Fruit fly (Drosophila melanogaster) whole organism, embryonic: ENCODE data around the gene Ir67c.

ENCODE experiments used
- Atf6 ChIP-seq: fragments of 200-800 bp; sonication (Bioruptor generic); IDR thresholded peaks from 2 replicates; pipeline ENCODE4 v1.3.6; 2022; ENCODE audit warnings: missing biosample characterization, missing genetic modification characterization
- Awh ChIP-seq: fragments of 200-800 bp; sonication (Bioruptor generic); IDR thresholded peaks from 2 replicates; pipeline ENCODE4, ENCODE4 v1.3.6; 2022; ENCODE audit warnings: missing biosample characterization, missing genetic modification characterization
- CG11093 ChIP-seq: fragments of 200-800 bp; sonication (Bioruptor generic); IDR thresholded peaks from 3 replicates; pipeline ENCODE4 v1.3.6; 2022; ENCODE audit warnings: missing biosample characterization, missing genetic modification characterization
- CG12071 ChIP-seq: fragments of 200-800 bp; sonication (Bioruptor generic); optimal IDR thresholded peaks from 3 replicates; lab custom pipeline; 2018; ENCODE audit warnings: missing biosample characterization, mild to moderate bottlenecking, missing genetic modification characterization
- CG12769 ChIP-seq: fragments of 200-800 bp; sonication (Bioruptor generic); optimal IDR thresholded peaks from 2 replicates; lab custom pipeline; 2019; ENCODE audit warnings: missing biosample characterization, mild to moderate bottlenecking, missing genetic modification characterization, moderate library complexity
- CG12942 ChIP-seq: fragments of 200-800 bp; sonication (Bioruptor generic); optimal IDR thresholded peaks from 3 replicates; lab custom pipeline; 2016; ENCODE audit warnings: missing biosample characterization, missing genetic modification characterization
- CG13424 ChIP-seq: fragments of 200-800 bp; sonication (Bioruptor generic); optimal IDR thresholded peaks from 2 replicates; lab custom pipeline; 2019; ENCODE audit warnings: missing biosample characterization, mild to moderate bottlenecking, missing genetic modification characterization, moderate library complexity
- CG14667 ChIP-seq: fragments of 200-800 bp; sonication (Bioruptor generic); IDR thresholded peaks from 2 replicates; pipeline ENCODE4 v1.3.6; 2022; ENCODE audit warnings: missing biosample characterization, missing genetic modification characterization
- CG15514 ChIP-seq: fragments of 200-800 bp; sonication (Bioruptor generic); optimal IDR thresholded peaks from 3 replicates; lab custom pipeline; 2017; ENCODE audit warnings: missing biosample characterization, missing genetic modification characterization, mild to moderate bottlenecking, moderate library complexity, missing genetic modification reagents
- CG17359 ChIP-seq: fragments of 200-800 bp; sonication (Bioruptor generic); optimal IDR thresholded peaks from 3 replicates; lab custom pipeline; 2018; ENCODE audit warnings: missing biosample characterization, mild to moderate bottlenecking, missing genetic modification characterization, moderate library complexity
- CG18262 ChIP-seq: fragments of 200-800 bp; optimal IDR thresholded peaks from 3 replicates; lab custom pipeline; 2019; ENCODE audit warnings: missing biosample characterization, mild to moderate bottlenecking, missing genetic modification characterization, moderate library complexity
- CG18619 ChIP-seq: fragments of 200-800 bp; sonication (Bioruptor generic); optimal IDR thresholded peaks from 3 replicates; lab custom pipeline; 2017; ENCODE audit warnings: missing biosample characterization, mild to moderate bottlenecking, missing genetic modification characterization
- CG2116 ChIP-seq: fragments of 200-800 bp; sonication (Bioruptor generic); optimal IDR thresholded peaks from 3 replicates; lab custom pipeline; 2018; ENCODE audit warnings: missing biosample characterization, mild to moderate bottlenecking, missing genetic modification characterization
- CG31224 ChIP-seq: fragments of 200-800 bp; sonication (Bioruptor generic); IDR thresholded peaks from 2 replicates; pipeline ENCODE4 v1.3.6; 2022; ENCODE audit warnings: missing biosample characterization, missing genetic modification characterization
- CG31365 ChIP-seq: fragments of 200-800 bp; sonication (Bioruptor generic); optimal IDR thresholded peaks from 2 replicates; lab custom pipeline; 2018; ENCODE audit warnings: missing biosample characterization, mild to moderate bottlenecking, missing genetic modification characterization
- CG3847 ChIP-seq: fragments of 200-800 bp; sonication (Bioruptor generic); IDR thresholded peaks from 2 replicates; pipeline ENCODE4 v1.3.6; 2022; ENCODE audit warnings: missing biosample characterization, missing genetic modification characterization
- CG4404 ChIP-seq: fragments of 200-800 bp; sonication (Bioruptor generic); IDR thresholded peaks from 2 replicates; pipeline ENCODE4 v1.3.6; 2022; ENCODE audit warnings: missing biosample characterization, missing genetic modification characterization
- CG4730 ChIP-seq: fragments of 200-800 bp; sonication (Bioruptor generic); IDR thresholded peaks from 2 replicates; pipeline ENCODE4 v1.3.6; 2022; ENCODE audit warnings: missing biosample characterization, missing genetic modification characterization
- CG5245 ChIP-seq: fragments of 200-800 bp; sonication (Bioruptor generic); optimal IDR thresholded peaks from 3 replicates; lab custom pipeline; 2016; ENCODE audit warnings: missing biosample characterization, missing genetic modification characterization
- CG6175 ChIP-seq: fragments of 200-800 bp; sonication (Bioruptor generic); IDR thresholded peaks from 3 replicates; pipeline ENCODE4 v1.3.6; 2022; ENCODE audit warnings: missing biosample characterization, missing genetic modification characterization
- CG7372 ChIP-seq: fragments of 200-800 bp; sonication (Bioruptor generic); IDR thresholded peaks from 2 replicates; pipeline ENCODE4 v1.3.6; 2022; ENCODE audit warnings: missing biosample characterization, missing genetic modification characterization
- CHES-1-like ChIP-seq: fragments of 200-800 bp; sonication (Bioruptor generic); optimal IDR thresholded peaks from 2 replicates; lab custom pipeline; 2016; ENCODE audit warnings: missing biosample characterization, missing genetic modification characterization
- GATAe ChIP-seq: fragments of 200-800 bp; sonication (Bioruptor generic); conservative IDR thresholded peaks from 2 replicates; pipeline ENCODE4 v1.3.6; 2022; ENCODE audit warnings: missing biosample characterization, missing genetic modification characterization
- MBD-R2 ChIP-seq: fragments of 200-800 bp; sonication (Bioruptor generic); IDR thresholded peaks from 2 replicates; pipeline ENCODE4 v1.3.6; 2022; ENCODE audit warnings: missing biosample characterization, missing genetic modification characterization
- Max ChIP-seq: fragments of 200-800 bp; sonication (Bioruptor generic); optimal IDR thresholded peaks from 2 replicates; lab custom pipeline; 2016; ENCODE audit warnings: missing biosample characterization, mild to moderate bottlenecking, missing genetic modification characterization
- Meics ChIP-seq: fragments of 200-800 bp; sonication (Bioruptor generic); optimal IDR thresholded peaks from 2 replicates; lab custom pipeline; 2017; ENCODE audit warnings: missing biosample characterization, mild to moderate bottlenecking, missing genetic modification characterization
- Ptx1 ChIP-seq: fragments of 200-800 bp; sonication (Bioruptor generic); IDR thresholded peaks from 2 replicates; pipeline ENCODE4 v1.3.6; 2022; ENCODE audit warnings: missing biosample characterization, missing genetic modification characterization
- Taf1 ChIP-seq: fragments of 200-800 bp; sonication (Bioruptor generic); IDR thresholded peaks from 2 replicates; pipeline ENCODE4 v1.3.6; 2022; ENCODE audit warnings: missing biosample characterization, missing genetic modification characterization
- ab ChIP-seq: fragments of 200-800 bp; sonication (Bioruptor generic); optimal IDR thresholded peaks from 2 replicates; lab custom pipeline; 2016; ENCODE audit warnings: missing biosample characterization, missing genetic modification characterization
- bbx ChIP-seq: fragments of 200-800 bp; sonication (Bioruptor generic); IDR thresholded peaks from 2 replicates; pipeline ENCODE4 v1.3.6; 2022; ENCODE audit warnings: missing biosample characterization, missing genetic modification characterization; ENCODE audit not compliant: partially characterized antibody
- bsh ChIP-seq, 2 experiments: fragments of 200-800 bp; sonication (Bioruptor generic); optimal IDR thresholded peaks; 2 replicates each; lab custom pipeline; 2017 to 2018; ENCODE audit warnings: mild to moderate bottlenecking in 2 of 2, missing biosample characterization in 2 of 2, missing genetic modification characterization in 2 of 2, moderate library complexity in 1 of 2
- caup ChIP-seq: fragments of 200-800 bp; sonication (Bioruptor generic); optimal IDR thresholded peaks from 3 replicates; lab custom pipeline; 2017; ENCODE audit warnings: missing biosample characterization, mild to moderate bottlenecking, missing genetic modification characterization, moderate library complexity; ENCODE audit not compliant: severe bottlenecking
- cg ChIP-seq: fragments of 200-800 bp; sonication (Bioruptor generic); optimal IDR thresholded peaks from 3 replicates; lab custom pipeline; 2019; ENCODE audit warnings: missing biosample characterization, mild to moderate bottlenecking, missing genetic modification characterization, moderate library complexity
- chm ChIP-seq: fragments of 200-800 bp; sonication (Bioruptor generic); IDR thresholded peaks from 2 replicates; pipeline ENCODE4 v1.3.6; 2022; ENCODE audit warnings: missing biosample characterization, missing genetic modification characterization
- ci ChIP-seq: fragments of 200-800 bp; sonication (Bioruptor generic); IDR thresholded peaks from 3 replicates; pipeline ENCODE4 v1.3.6; 2022; ENCODE audit warnings: missing biosample characterization, missing genetic modification characterization
- dpn ChIP-seq, 2 experiments: fragments of 200-800 bp; sonication (Bioruptor generic); optimal IDR thresholded peaks; 3 replicates each; lab custom pipeline; 2016; ENCODE audit warnings: missing biosample characterization in 2 of 2, missing genetic modification characterization in 2 of 2
- emc ChIP-seq: fragments of 200-800 bp; sonication (Bioruptor generic); optimal IDR thresholded peaks from 2 replicates; lab custom pipeline; 2016; ENCODE audit warnings: missing biosample characterization, missing genetic modification characterization
- eve ChIP-seq, 2 experiments: fragments of >200 bp; optimal IDR thresholded peaks; 2 replicates each; lab custom pipeline; 2017; ENCODE audit warnings: missing biosample characterization in 2 of 2, missing genetic modification characterization in 2 of 2
- gce ChIP-seq: fragments of 200-800 bp; sonication (Bioruptor generic); IDR thresholded peaks from 3 replicates; pipeline ENCODE4 v1.3.6; 2022; ENCODE audit warnings: missing biosample characterization, missing genetic modification characterization
- gt ChIP-seq: fragments of 200-800 bp; sonication (Bioruptor generic); IDR thresholded peaks from 2 replicates; pipeline ENCODE4 v1.3.6; 2022; ENCODE audit warnings: missing biosample characterization, missing genetic modification characterization
- jumu ChIP-seq: fragments of 200-800 bp; sonication (Bioruptor generic); optimal IDR thresholded peaks from 3 replicates; lab custom pipeline; 2016; ENCODE audit warnings: missing biosample characterization, missing genetic modification characterization
- nau ChIP-seq: fragments of 200-800 bp; sonication (Bioruptor generic); optimal IDR thresholded peaks from 3 replicates; lab custom pipeline; 2017; ENCODE audit warnings: missing biosample characterization, mild to moderate bottlenecking, missing genetic modification characterization, missing genetic modification reagents
- nerfin-1 ChIP-seq: fragments of 200-800 bp; sonication (Bioruptor generic); optimal IDR thresholded peaks from 3 replicates; lab custom pipeline; 2019; ENCODE audit warnings: missing biosample characterization, mild to moderate bottlenecking, missing genetic modification characterization, moderate library complexity
- odd ChIP-seq: fragments of 200-800 bp; sonication (Bioruptor generic); optimal IDR thresholded peaks from 2 replicates; lab custom pipeline; 2017; ENCODE audit warnings: missing biosample characterization, mild to moderate bottlenecking, missing genetic modification characterization
- onecut ChIP-seq: fragments of 200-800 bp; sonication (Bioruptor generic); IDR thresholded peaks from 2 replicates; pipeline ENCODE4 v1.3.6; 2022; ENCODE audit warnings: missing biosample characterization, missing genetic modification characterization
- sqz ChIP-seq: fragments of 200-800 bp; sonication (Bioruptor generic); optimal IDR thresholded peaks from 3 replicates; lab custom pipeline; 2018; ENCODE audit warnings: missing biosample characterization, mild to moderate bottlenecking, missing genetic modification characterization
- stc ChIP-seq: fragments of 200-800 bp; sonication (Bioruptor generic); IDR thresholded peaks from 2 replicates; pipeline ENCODE4 v1.3.6; 2022; ENCODE audit warnings: missing biosample characterization, missing genetic modification characterization
- ttk ChIP-seq: fragments of 200-800 bp; sonication (Bioruptor generic); IDR thresholded peaks from 2 replicates; pipeline ENCODE4 v2.1.2; 2022; ENCODE audit warnings: missing biosample characterization, missing genetic modification characterization
- unpg ChIP-seq: fragments of 200-800 bp; sonication (Bioruptor generic); optimal IDR thresholded peaks from 3 replicates; lab custom pipeline; 2018; ENCODE audit warnings: missing biosample characterization, mild to moderate bottlenecking, missing genetic modification characterization, moderate library complexity
- vvl ChIP-seq: fragments of 200-800 bp; sonication (Bioruptor generic); IDR thresholded peaks from 2 replicates; pipeline ENCODE4 v1.3.6; 2022; ENCODE audit warnings: missing biosample characterization, missing genetic modification characterization
- wor ChIP-seq: fragments of 200-800 bp; sonication (Bioruptor generic); IDR thresholded peaks from 2 replicates; pipeline ENCODE4 v1.3.6; 2022; ENCODE audit warnings: missing biosample characterization, missing genetic modification characterization
- zen ChIP-seq: fragments of 200-800 bp; sonication (Bioruptor generic); optimal IDR thresholded peaks from 3 replicates; lab custom pipeline; 2018; ENCODE audit warnings: missing biosample characterization, mild to moderate bottlenecking, missing genetic modification characterization, moderate library complexity

Ir67c gene

dm6 chr3L:10428746-10429145, 5.2 kb downstream of the Ir67c start (continued):
- TF ChIP-seq Atf6 (GFP tag; lab: Robert Waterston, UW) (no peak), CHES-1-like (GFP tag; lab: Kevin White, UChicago) (no peak), CG14667 (GFP tag; lab: Robert Waterston, UW) (no peak), CG3847 (GFP tag; lab: Robert Waterston, UW) (no peak), ttk (GFP tag; lab: Robert Waterston, UW) (no peak; the same call in 1 of the 2 replicates), CG2116 (GFP tag; lab: Kevin White, UChicago) (no peak), nau (GFP tag; lab: Kevin White, UChicago) (no peak), onecut (no peak), CG7372 (GFP tag; lab: Robert Waterston, UW) (no peak), CG31224 (no peak), cg (GFP tag; lab: Kevin White, UChicago) (no peak), CG4730 (GFP tag; lab: Robert Waterston, UW) (no peak), CG11093 (GFP tag; lab: Robert Waterston, UW) (no peak), Taf1 (GFP tag; lab: Robert Waterston, UW) (no peak), Awh (no peak), CG15514 (GFP tag; lab: Kevin White, UChicago) (no peak), Max (GFP tag; lab: Kevin White, UChicago) (no peak), gt (GFP tag; lab: Robert Waterston, UW) (no peak), wor (peak; percentile 49), MBD-R2 (GFP tag; lab: Robert Waterston, UW) (no peak), ab (GFP tag; lab: Kevin White, UChicago) (no peak), chm (no peak), jumu (no peak), gce (GFP tag; lab: Robert Waterston, UW) (no peak), CG17359 (tag; lab: Kevin White, UChicago) (peak; percentile 21), odd (GFP tag; lab: Kevin White, UChicago) (no peak), zen (no peak), CG18262 (tag; lab: Kevin White, UChicago) (peak; percentile 55), Ptx1 (0 out of 2 replicates have a peak, but pooled peaks have one; percentile 14), emc (GFP tag; lab: Kevin White, UChicago) (no peak), eve (GFP tag; optimal IDR thresholded peaks at IDR 0.05; lab: Kevin White, UChicago) (peak in 1 of 2 experiments; percentile 20), CG12071 (GFP tag; lab: Kevin White, UChicago) (no peak), dpn (GFP tag; optimal IDR thresholded peaks at IDR 0.05; lab: Kevin White, UChicago) (peak in 1 of 2 experiments; percentile 42), CG4404 (GFP tag; lab: Robert Waterston, UW) (no peak), Meics (GFP tag; lab: Kevin White, UChicago) (no peak), nerfin-1 (tag; lab: Kevin White, UChicago) (no peak), caup (GFP tag; lab: Kevin White, UChicago) (no peak), vvl (no peak), bbx (GFP tag; lab: Robert Waterston, UW) (no peak), unpg (peak; percentile 34), sqz (GFP tag; lab: Kevin White, UChicago) (no peak), CG6175 (GFP tag; lab: Robert Waterston, UW) (no peak), CG12942 (GFP tag; lab: Kevin White, UChicago) (no peak), CG13424 (tag; lab: Kevin White, UChicago) (peak; percentile 60), ci (GFP tag; lab: Robert Waterston, UW) (no peak), CG12769 (no peak), stc (GFP tag; lab: Robert Waterston, UW) (no peak), GATAe (GFP tag; lab: Robert Waterston, UW) (no peak), bsh (GFP tag; optimal IDR thresholded peaks at IDR 0.05; lab: Kevin White, UChicago) (peak in 1 of 2 experiments; percentile 54), CG5245 (no peak), CG18619 (GFP tag; lab: Kevin White, UChicago) (no peak), CG31365 (tag; lab: Kevin White, UChicago) (no peak)
